Fruit fly (Drosophila melanogaster) whole organism, wandering third instar larva: ENCODE measurements around the gene Irk3.
A peak's percentile ranks its signal among the peaks of the same experiment; 100 is the strongest.

Experiments
- Abd-B ChIP-seq: fragments of >200 bp; optimal IDR thresholded peaks from 2 replicates; lab custom pipeline; 2017; ENCODE audit warnings: missing biosample characterization, missing genetic modification characterization
- CG9705 ChIP-seq: fragments of 200-800 bp; sonication (Bioruptor generic); optimal IDR thresholded peaks from 2 replicates; lab custom pipeline; 2018; ENCODE audit warnings: missing biosample characterization, mild to moderate bottlenecking, missing genetic modification characterization
- CrebA ChIP-seq: fragments of 200-800 bp; sonication (Bioruptor generic); optimal IDR thresholded peaks from 2 replicates; lab custom pipeline; 2016; ENCODE audit warnings: missing biosample characterization, mild to moderate bottlenecking, missing genetic modification characterization, borderline replicate concordance
- Dfd ChIP-seq: fragments of >200 bp; optimal IDR thresholded peaks from 2 replicates; lab custom pipeline; 2017; ENCODE audit warnings: missing biosample characterization, missing genetic modification characterization
- Dif ChIP-seq: fragments of 200-275, 200-300 bp; sonication (Bioruptor generic); optimal IDR thresholded peaks from 2 replicates; lab custom pipeline; 2018; ENCODE audit warnings: missing biosample characterization, missing genetic modification characterization; ENCODE audit not compliant: partially characterized antibody
- GATAd ChIP-seq: sonication (Bioruptor generic); optimal IDR thresholded peaks from 2 replicates; lab custom pipeline; 2016; ENCODE audit warnings: missing biosample characterization, missing genetic modification characterization
- HLH106 ChIP-seq: fragments of 200-800 bp; optimal IDR thresholded peaks from 3 replicates; lab custom pipeline; 2019; ENCODE audit warnings: missing biosample characterization, mild to moderate bottlenecking, missing genetic modification characterization, moderate library complexity
- Hnf4 ChIP-seq: fragments of 200-800 bp; sonication (Bioruptor generic); optimal IDR thresholded peaks from 2 replicates; lab custom pipeline; 2016; ENCODE audit warnings: missing biosample characterization, mild to moderate bottlenecking, missing genetic modification characterization
- Hr78 ChIP-seq: fragments of >200 bp; optimal IDR thresholded peaks from 2 replicates; lab custom pipeline; 2017; ENCODE audit warnings: missing biosample characterization, missing genetic modification characterization
- Hr83 ChIP-seq: fragments of 200-300 bp; sonication (Bioruptor generic); optimal IDR thresholded peaks from 2 replicates; lab custom pipeline; 2016; ENCODE audit warnings: missing biosample characterization, mild to moderate bottlenecking, missing genetic modification characterization, moderate library complexity; ENCODE audit not compliant: poor library complexity, severe bottlenecking
- Jra ChIP-seq: sonication (Bioruptor generic); optimal IDR thresholded peaks from 2 replicates; lab custom pipeline; 2016; ENCODE audit warnings: missing biosample characterization, missing genetic modification characterization
- Mio ChIP-seq: sonication (Bioruptor generic); optimal IDR thresholded peaks from 2 replicates; lab custom pipeline; 2016; ENCODE audit warnings: missing biosample characterization, missing genetic modification characterization
- Myc ChIP-seq: fragments of >200 bp; optimal IDR thresholded peaks from 2 replicates; lab custom pipeline; 2017
- N ChIP-seq: fragments of >200 bp; optimal IDR thresholded peaks from 2 replicates; lab custom pipeline; 2018; ENCODE audit warnings: missing biosample characterization, missing external identifiers, missing genetic modification characterization
- OdsH ChIP-seq: fragments of 200-800 bp; sonication (Bioruptor generic); optimal IDR thresholded peaks from 2 replicates; lab custom pipeline; 2016; ENCODE audit warnings: missing biosample characterization, mild to moderate bottlenecking, missing genetic modification characterization
- Rel ChIP-seq, 2 experiments: fragments of 200-800 bp; sonication (Bioruptor generic) in 1 of 2; optimal IDR thresholded peaks; 2 replicates in 1 of 2; 3 replicates in 1 of 2; lab custom pipeline; 2016 to 2019; ENCODE audit warnings: mild to moderate bottlenecking in 2 of 2, missing biosample characterization in 2 of 2, missing genetic modification characterization in 2 of 2, moderate library complexity in 1 of 2
- Sp1 ChIP-seq: fragments of 200-800 bp; sonication (Bioruptor generic); optimal IDR thresholded peaks from 3 replicates; lab custom pipeline; 2019; ENCODE audit warnings: missing biosample characterization, mild to moderate bottlenecking, missing genetic modification characterization, moderate library complexity
- Vsx2 ChIP-seq: fragments of 200-300, 225-300 bp; sonication (Bioruptor generic); optimal IDR thresholded peaks from 2 replicates; lab custom pipeline; 2018; ENCODE audit warnings: missing biosample characterization, missing genetic modification characterization; ENCODE audit not compliant: partially characterized antibody
- br ChIP-seq: fragments of 200-800 bp; sonication (Bioruptor generic); optimal IDR thresholded peaks from 2 replicates; lab custom pipeline; 2016; ENCODE audit warnings: missing biosample characterization, missing genetic modification characterization
- brk ChIP-seq: fragments of 200-800 bp; sonication (Bioruptor generic); optimal IDR thresholded peaks from 2 replicates; lab custom pipeline; 2016; ENCODE audit warnings: missing biosample characterization, mild to moderate bottlenecking, missing genetic modification characterization
- dl ChIP-seq, 2 experiments: fragments of 175-275, 200-275 bp in 1 of 2; fragments of 200-275 bp in 1 of 2; sonication (Bioruptor generic); optimal IDR thresholded peaks; lab custom pipeline; 2018; ENCODE audit warnings: mild to moderate bottlenecking in 2 of 2, missing biosample characterization in 2 of 2, missing genetic modification characterization in 2 of 2, moderate library complexity in 2 of 2; ENCODE audit not compliant: partially characterized antibody in 2 of 2, insufficient read depth in 1 of 2
- dmrt93B ChIP-seq: fragments of 200-800 bp; sonication (Bioruptor generic); optimal IDR thresholded peaks from 2 replicates; lab custom pipeline; 2018; ENCODE audit warnings: missing biosample characterization, mild to moderate bottlenecking, missing genetic modification characterization
- ey ChIP-seq: fragments of 200-800 bp; sonication (Bioruptor generic); optimal IDR thresholded peaks from 2 replicates; lab custom pipeline; 2016; ENCODE audit warnings: missing biosample characterization, missing genetic modification characterization
- foxo ChIP-seq, 2 experiments: fragments of 200-800 bp; sonication (Bioruptor generic); optimal IDR thresholded peaks; 2 replicates in 1 of 2; 3 replicates in 1 of 2; lab custom pipeline; 2016 to 2017; ENCODE audit warnings: missing biosample characterization in 2 of 2, missing genetic modification characterization in 2 of 2
- fru ChIP-seq: fragments of 200-800 bp; sonication (Bioruptor generic); optimal IDR thresholded peaks from 3 replicates; lab custom pipeline; 2016; ENCODE audit warnings: missing biosample characterization, mild to moderate bottlenecking, missing genetic modification characterization
- h ChIP-seq: fragments of 200-800 bp; sonication (Bioruptor generic); optimal IDR thresholded peaks from 3 replicates; lab custom pipeline; 2016; ENCODE audit warnings: missing biosample characterization, mild to moderate bottlenecking, missing genetic modification characterization
- jim ChIP-seq: fragments of 175-275, 200-325 bp; sonication (Bioruptor generic); optimal IDR thresholded peaks from 2 replicates; lab custom pipeline; 2016; ENCODE audit warnings: missing biosample characterization, mild to moderate bottlenecking, missing genetic modification characterization
- lola ChIP-seq: fragments of >200 bp; optimal IDR thresholded peaks from 2 replicates; lab custom pipeline; 2017; ENCODE audit warnings: missing biosample characterization, missing genetic modification characterization
- pan ChIP-seq: fragments of >200 bp; optimal IDR thresholded peaks from 2 replicates; lab custom pipeline; 2017
- psq ChIP-seq: fragments of 200-800 bp; sonication (Bioruptor generic); optimal IDR thresholded peaks from 3 replicates; lab custom pipeline; 2017; ENCODE audit warnings: missing biosample characterization, mild to moderate bottlenecking, missing genetic modification characterization, moderate library complexity
- rgr ChIP-seq: fragments of 200-800 bp; sonication (Bioruptor generic); optimal IDR thresholded peaks from 3 replicates; lab custom pipeline; 2016; ENCODE audit warnings: missing biosample characterization, mild to moderate bottlenecking, missing genetic modification characterization
- sage ChIP-seq: fragments of 200-800 bp; sonication (Bioruptor generic); optimal IDR thresholded peaks from 2 replicates; lab custom pipeline; 2016; ENCODE audit warnings: missing biosample characterization, mild to moderate bottlenecking, missing genetic modification characterization
- sv ChIP-seq: fragments of 200-800 bp; sonication (Bioruptor generic); optimal IDR thresholded peaks from 3 replicates; lab custom pipeline; 2016; ENCODE audit warnings: missing biosample characterization, missing genetic modification characterization
- tai ChIP-seq: sonication (Bioruptor generic); optimal IDR thresholded peaks from 2 replicates; lab custom pipeline; 2016; ENCODE audit warnings: missing biosample characterization, missing genetic modification characterization
- usp ChIP-seq: fragments of >200 bp; optimal IDR thresholded peaks from 2 replicates; lab custom pipeline; 2017; ENCODE audit warnings: missing biosample characterization, missing genetic modification characterization
- woc ChIP-seq: sonication (Bioruptor generic); optimal IDR thresholded peaks from 2 replicates; lab custom pipeline; 2016; ENCODE audit warnings: missing biosample characterization, mild to moderate bottlenecking, missing genetic modification characterization

The Irk3 gene

DNA sequence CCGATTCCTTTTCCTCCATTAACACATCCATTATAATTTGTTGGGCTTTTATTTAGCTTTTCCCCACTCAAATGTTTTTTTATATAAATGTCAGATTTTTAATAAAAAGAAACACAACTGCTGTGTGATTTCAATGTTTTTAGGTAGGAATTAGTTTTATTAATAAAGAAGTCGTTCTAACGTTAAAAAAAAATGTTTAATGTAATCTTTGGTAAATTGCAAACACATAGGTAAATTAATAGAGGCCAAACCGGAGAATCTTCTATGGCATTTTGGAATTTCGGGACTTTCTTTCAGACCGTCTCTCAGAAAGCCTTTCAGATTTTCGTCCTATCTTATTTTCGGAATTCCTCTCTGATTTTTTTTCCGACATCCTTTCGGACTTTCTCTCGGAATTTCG lies 40.4 kb downstream of the Irk3 start, which contains the start of gene CG43339:
Gene CG43339 (minus strand): TSS at position 101 of the 400 bp plus-strand sequence.
- no peak for TF ChIP-seq dmrt93B
- no peak for TF ChIP-seq HLH106 (tag; lab: Kevin White, UChicago)

DNA sequence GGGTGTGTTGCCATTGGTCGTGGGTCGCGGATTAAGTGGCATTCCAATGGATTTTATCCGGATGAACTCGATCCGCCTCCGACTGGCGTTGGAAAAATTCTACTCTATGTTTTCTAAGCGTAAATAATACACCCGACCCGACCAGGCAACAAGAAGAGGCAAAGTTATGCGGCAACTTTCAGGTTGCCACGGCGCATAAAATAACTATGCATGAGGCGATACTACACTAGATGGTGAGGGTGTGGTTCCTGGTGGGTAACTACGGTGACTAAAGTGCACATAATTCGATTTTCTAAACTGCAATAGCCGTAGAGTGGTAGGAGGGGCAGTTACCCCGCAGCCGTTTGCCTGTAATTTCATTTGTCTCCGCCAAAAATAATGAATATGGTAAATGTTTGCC lies 42.4 kb downstream of the Irk3 start, which contains the start of gene CG43338:
Gene CG43338 (minus strand): TSS at position 101 of the 400 bp plus-strand sequence.
- TF ChIP-seq Hr83 (GFP tag; lab: Kevin White, UChicago): no peak
- no peak for TF ChIP-seq sv (GFP tag; lab: Kevin White, UChicago)
- no peak for TF ChIP-seq Jra (GFP tag; lab: Kevin White, UChicago)
- no peak for TF ChIP-seq Hr78
- no peak for TF ChIP-seq OdsH (GFP tag; lab: Kevin White, UChicago)
- TF ChIP-seq Vsx2: no peak
- no peak for TF ChIP-seq CG9705 (GFP tag; lab: Kevin White, UChicago)
- TF ChIP-seq dmrt93B: no peak
- TF ChIP-seq brk (GFP tag; lab: Kevin White, UChicago): no peak
- no peak for TF ChIP-seq Abd-B (GFP tag; lab: Kevin White, UChicago)
- TF ChIP-seq foxo (GFP tag; optimal IDR thresholded peaks at IDR 0.05; lab: Kevin White, UChicago): no peak
- no peak for TF ChIP-seq fru (GFP tag; lab: Kevin White, UChicago)
- no peak for TF ChIP-seq Dif
- no peak for TF ChIP-seq CrebA
- no peak for TF ChIP-seq N (GFP tag; lab: Kevin White, UChicago)
- no peak for TF ChIP-seq br (GFP tag; lab: Kevin White, UChicago)
- TF ChIP-seq dl (GFP tag; optimal IDR thresholded peaks at IDR 0.05; lab: Kevin White, UChicago; ENCODE audit: insufficient read depth in 1 of 2, partially characterized antibody in 2 of 2): no peak
- TF ChIP-seq Rel (GFP tag; optimal IDR thresholded peaks at IDR 0.05; lab: Kevin White, UChicago): no peak
- no peak for TF ChIP-seq Rel (tag; optimal IDR thresholded peaks at IDR 0.05; lab: Kevin White, UChicago)
- no peak for TF ChIP-seq tai (GFP tag; lab: Kevin White, UChicago)

DNA sequence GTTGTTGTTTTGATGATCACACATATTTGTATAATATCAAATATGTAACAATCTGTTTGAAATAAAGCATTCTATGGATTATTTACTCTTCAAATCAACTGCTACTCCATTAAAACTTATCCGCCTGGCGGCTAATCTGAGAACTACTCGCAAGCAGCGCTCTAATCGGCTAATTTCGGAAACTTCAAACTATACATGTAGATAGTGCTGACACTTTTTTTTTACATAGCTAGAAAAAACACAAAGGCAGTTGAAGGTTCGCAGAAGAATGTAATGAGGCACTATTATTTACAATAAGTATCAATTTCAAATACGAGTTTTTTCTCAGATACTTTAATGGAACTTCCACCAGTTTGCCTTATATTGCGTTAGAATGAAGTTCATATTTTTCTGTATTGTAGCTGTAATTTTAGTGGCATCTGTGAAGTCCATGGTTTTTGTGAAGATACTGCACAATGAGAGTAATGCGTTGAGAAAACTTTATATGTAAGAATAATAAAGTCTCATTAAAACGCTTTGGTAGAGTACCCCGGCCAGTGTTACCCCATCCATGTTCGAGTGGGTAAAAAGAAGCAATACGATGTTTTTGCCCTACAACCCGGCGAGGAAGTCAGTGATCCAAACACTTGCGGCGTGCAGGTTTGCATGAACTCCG lies 47.5 kb downstream of the Irk3 start:
- TF ChIP-seq Hr83 (GFP tag; lab: Kevin White, UChicago) (peak; percentile 38), CG9705 (GFP tag; lab: Kevin White, UChicago) (peak; percentile 18), foxo (GFP tag; optimal IDR thresholded peaks at IDR 0.05; lab: Kevin White, UChicago) (peak in 1 of 2 experiments; percentile 47), rgr (GFP tag; lab: Kevin White, UChicago) (no peak), Myc (lab: Kevin White, UChicago) (peak; percentile 97), OdsH (GFP tag; lab: Kevin White, UChicago) (peak; percentile 31), N (GFP tag; lab: Kevin White, UChicago) (no peak), usp (GFP tag; lab: Kevin White, UChicago) (no peak), dmrt93B (peak; percentile 10), HLH106 (tag; lab: Kevin White, UChicago) (peak; percentile 34), sv (GFP tag; lab: Kevin White, UChicago) (peak; percentile 17), psq (GFP tag; lab: Kevin White, UChicago) (peak; percentile 3), CrebA (no peak)
- TF ChIP-seq, all 38 proteins: peak for 9

DNA sequence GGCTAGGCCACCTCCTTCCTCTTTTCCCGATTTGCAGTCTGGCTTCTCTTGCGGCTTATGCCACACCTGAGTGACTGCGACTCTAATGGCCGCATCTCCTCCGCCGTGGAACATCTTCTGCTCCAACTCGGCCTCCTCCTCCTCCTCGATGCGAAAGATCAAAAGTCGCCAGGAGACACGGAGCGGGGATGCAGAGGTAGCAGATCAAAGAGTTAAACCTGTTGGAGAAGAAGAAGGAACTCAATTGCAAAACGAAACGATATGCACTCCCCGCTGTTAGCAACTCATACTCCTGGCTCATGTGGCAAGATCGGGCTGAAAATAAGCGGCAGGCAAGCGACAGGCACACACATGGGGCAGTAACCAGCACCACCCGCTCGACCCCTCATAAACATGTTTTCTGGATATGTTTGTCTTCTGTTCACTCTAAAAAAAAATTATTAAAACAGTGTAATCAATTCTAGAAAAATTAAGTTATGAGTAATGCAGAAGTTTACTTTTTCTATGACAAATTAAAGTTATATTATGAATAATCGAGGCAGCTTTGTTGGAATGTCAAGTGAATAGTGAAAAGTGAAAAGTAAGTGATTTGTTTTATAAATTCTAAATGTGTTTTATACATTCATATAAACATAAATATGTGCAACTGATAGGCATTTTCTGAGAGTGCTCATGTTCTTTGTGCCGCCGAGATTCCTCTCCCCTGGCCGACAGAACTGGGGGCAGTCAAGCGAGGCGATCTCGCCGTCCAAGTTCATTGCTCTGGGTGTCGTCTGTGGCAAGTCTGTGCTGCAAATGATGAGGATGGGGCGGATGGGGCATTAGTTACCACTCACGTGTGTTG lies 48.6 kb downstream of the Irk3 start:
- TF ChIP-seq HLH106 (tag; lab: Kevin White, UChicago): peak; percentile 91
- TF ChIP-seq lola (GFP tag; lab: Kevin White, UChicago): no peak
- TF ChIP-seq sv (GFP tag; lab: Kevin White, UChicago): no peak
- no peak for TF ChIP-seq tai (GFP tag; lab: Kevin White, UChicago)
- TF ChIP-seq CG9705 (GFP tag; lab: Kevin White, UChicago): peak; percentile 72
- no peak for TF ChIP-seq Myc (lab: Kevin White, UChicago)
- no peak for TF ChIP-seq GATAd (GFP tag; lab: Kevin White, UChicago)
- TF ChIP-seq psq (GFP tag; lab: Kevin White, UChicago): peak; percentile 86
- peak in 1 of 2 experiments; percentile 85 for TF ChIP-seq foxo (GFP tag; optimal IDR thresholded peaks at IDR 0.05; lab: Kevin White, UChicago)
- peak; percentile 78 for TF ChIP-seq Hnf4
- TF ChIP-seq Hr83 (GFP tag; lab: Kevin White, UChicago): peak; percentile 57
- TF ChIP-seq dmrt93B: peak; percentile 70
- TF ChIP-seq jim (GFP tag; lab: Kevin White, UChicago): no peak
- no peak for TF ChIP-seq Abd-B (GFP tag; lab: Kevin White, UChicago)
- TF ChIP-seq br (GFP tag; lab: Kevin White, UChicago): peak; percentile 73
- TF ChIP-seq woc (GFP tag; lab: Kevin White, UChicago): peak; percentile 95
- TF ChIP-seq Mio (GFP tag; lab: Kevin White, UChicago): no peak
- no peak for TF ChIP-seq pan (lab: Kevin White, UChicago)
- TF ChIP-seq N (GFP tag; lab: Kevin White, UChicago): no peak
- peak in 1 of 2 experiments; percentile 40 for TF ChIP-seq dl (GFP tag; optimal IDR thresholded peaks at IDR 0.05; lab: Kevin White, UChicago; ENCODE audit: insufficient read depth in 1 of 2, partially characterized antibody in 2 of 2)
- peak; percentile 50 for TF ChIP-seq sage (GFP tag; lab: Kevin White, UChicago)
- TF ChIP-seq Dfd (GFP tag; lab: Kevin White, UChicago): no peak
- TF ChIP-seq Hr78: no peak
- TF ChIP-seq Sp1 (GFP tag; lab: Kevin White, UChicago): peak; percentile 87
- peak; percentile 86 for TF ChIP-seq Vsx2
- peak; percentile 88 for TF ChIP-seq OdsH (GFP tag; lab: Kevin White, UChicago)
- peak; percentile 86 for TF ChIP-seq h (GFP tag; lab: Kevin White, UChicago)
- peak; percentile 70 for TF ChIP-seq Jra (GFP tag; lab: Kevin White, UChicago)
- TF ChIP-seq CrebA: no peak
- TF ChIP-seq ey (GFP tag; lab: Kevin White, UChicago): peak; percentile 81
